Worm (Caenorhabditis elegans): ENCODE measurements around the gene slcf-1.

slcf-1 gene

DNA sequence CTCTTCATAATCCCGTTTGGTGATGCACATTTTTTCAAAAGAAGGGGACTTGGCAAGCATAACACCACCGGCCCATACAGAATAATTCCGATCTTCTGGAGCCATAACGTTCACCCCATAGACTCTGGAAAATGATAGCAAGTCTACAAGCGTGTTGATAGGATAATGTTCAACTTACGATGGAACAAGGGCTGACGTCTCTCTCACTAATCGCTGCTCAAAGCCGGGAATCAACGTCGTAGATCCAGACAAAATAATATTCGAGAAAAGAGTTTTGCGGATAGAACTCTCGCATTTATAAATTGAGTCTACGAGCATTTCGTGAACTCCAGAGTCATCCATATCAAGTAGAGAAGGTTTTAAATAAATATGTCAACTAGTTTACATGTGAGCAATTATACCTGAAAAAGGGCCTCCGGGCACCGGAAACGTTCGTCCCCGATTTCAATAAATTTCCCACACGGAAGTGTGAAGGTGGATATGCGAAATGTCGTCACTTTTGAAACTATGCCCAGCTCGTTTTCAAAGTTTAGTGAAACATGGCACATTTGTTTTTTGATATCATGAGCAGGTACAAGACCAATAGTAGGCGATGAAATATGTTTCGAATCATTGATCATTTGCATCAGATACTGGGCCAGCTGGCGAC, 37.1 kb upstream of the slcf-1 start:
- TF ChIP-seq scrt-1 (GFP tag; IDR thresholded peaks at IDR 0.05) (no peak), tbx-37 (GFP tag; conservative IDR thresholded peaks at IDR 0.05) (no peak), F13C5.2 (tag; optimal IDR thresholded peaks at IDR 0.05) (no peak), B0310.2 (tag; optimal IDR thresholded peaks at IDR 0.05) (no peak), pes-1 (GFP tag; IDR thresholded peaks at IDR 0.05) (no peak), ceh-13 (GFP tag; optimal IDR thresholded peaks at IDR 0.05) (no peak), tra-4 (tag; optimal IDR thresholded peaks at IDR 0.05) (no peak), ets-7 (tag; optimal IDR thresholded peaks at IDR 0.05) (no peak), hmg-4 (GFP tag; optimal IDR thresholded peaks at IDR 0.05) (no peak), hnd-1 (tag; optimal IDR thresholded peaks at IDR 0.05) (no peak), tbx-11 (GFP tag; IDR thresholded peaks at IDR 0.05) (no peak)

ce11 chrX:10499590-10499989, 29.5 kb upstream of the slcf-1 start, which contains the start of gene vab-3:
vab-3 (plus strand) TSS chrX:10499890.
- no peak for TF ChIP-seq sea-1 (GFP tag; conservative IDR thresholded peaks at IDR 0.05)
- no peak for TF ChIP-seq aly-1 (tag; optimal IDR thresholded peaks at IDR 0.05)
- no peak for TF ChIP-seq hmg-4 (GFP tag; optimal IDR thresholded peaks at IDR 0.05)
- no peak for TF ChIP-seq ceh-36 (tag; optimal IDR thresholded peaks at IDR 0.05)
- no peak for TF ChIP-seq ama-1 (optimal IDR thresholded peaks at IDR 0.05)
- no peak for TF ChIP-seq scrt-1 (GFP tag; IDR thresholded peaks at IDR 0.05)
- TF ChIP-seq ets-7 (tag; optimal IDR thresholded peaks at IDR 0.05): no peak
- no peak for TF ChIP-seq pes-1 (GFP tag; IDR thresholded peaks at IDR 0.05)
- TF ChIP-seq hnd-1 (tag; optimal IDR thresholded peaks at IDR 0.05): no peak
- TF ChIP-seq F13C5.2 (tag; optimal IDR thresholded peaks at IDR 0.05): no peak

ce11 chrX:10503393-10503792, 25.7 kb upstream of the slcf-1 start:
- TF ChIP-seq hnd-1 (tag; optimal IDR thresholded peaks at IDR 0.05) (no peak), pes-1 (GFP tag; IDR thresholded peaks at IDR 0.05) (no peak), sea-1 (GFP tag; conservative IDR thresholded peaks at IDR 0.05) (no peak), flt-1 (GFP tag; IDR thresholded peaks at IDR 0.05) (no peak), ets-7 (tag; optimal IDR thresholded peaks at IDR 0.05) (no peak)

DNA sequence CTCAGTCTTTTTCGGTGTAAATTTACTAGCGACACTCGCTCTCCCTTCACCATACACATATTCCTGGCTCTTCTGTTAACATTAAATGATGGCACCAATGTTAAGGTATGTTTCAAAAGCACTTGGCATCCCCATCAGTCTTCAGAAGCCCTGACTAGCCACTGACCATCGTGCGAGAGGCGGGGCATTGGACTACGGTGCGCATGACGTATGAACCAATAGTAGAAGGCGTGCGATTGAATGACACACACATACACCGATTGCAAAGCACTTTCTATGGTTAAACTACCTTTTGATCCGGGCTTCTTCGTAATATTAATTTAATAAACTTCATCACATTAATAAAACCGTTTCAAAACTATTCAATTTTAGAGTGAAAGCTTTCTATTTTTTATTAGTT, 23.9 kb upstream of the slcf-1 start:
- TF ChIP-seq B0310.2 (tag; optimal IDR thresholded peaks at IDR 0.05) (no peak), tra-4 (tag; optimal IDR thresholded peaks at IDR 0.05) (no peak), ceh-36 (tag; optimal IDR thresholded peaks at IDR 0.05) (no peak)

- TF ChIP-seq ceh-36 (tag; optimal IDR thresholded peaks at IDR 0.05): peak; percentile 31
- TF ChIP-seq ama-1 (optimal IDR thresholded peaks at IDR 0.05): no peak
- no peak for TF ChIP-seq B0310.2 (tag; optimal IDR thresholded peaks at IDR 0.05)
Measured at ce11 chrX:10507971-10508370, 21.1 kb upstream of the slcf-1 start.

DNA sequence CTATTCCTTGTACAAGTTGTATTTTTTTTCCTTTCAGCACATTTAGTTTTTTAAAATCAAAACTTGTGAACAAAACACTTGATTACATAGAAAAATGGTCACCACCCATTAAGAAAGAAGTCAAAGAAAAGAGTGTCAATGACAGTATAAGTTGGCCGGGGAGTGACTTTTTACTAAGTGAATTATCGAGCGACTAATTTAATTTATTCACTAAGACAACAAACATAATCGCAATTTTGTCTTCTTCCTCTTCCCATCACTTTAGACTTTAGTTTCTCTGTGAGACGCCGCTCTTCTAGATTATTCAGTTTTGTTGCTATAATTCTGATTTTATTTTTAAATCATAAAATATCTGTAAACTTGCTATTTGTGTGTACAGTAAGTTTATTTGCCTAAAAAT, 15.0 kb upstream of the slcf-1 start:
- TF ChIP-seq ama-1 (optimal IDR thresholded peaks at IDR 0.05) (no peak), aly-1 (tag; optimal IDR thresholded peaks at IDR 0.05) (no peak), tbx-37 (GFP tag; conservative IDR thresholded peaks at IDR 0.05) (no peak), F13C5.2 (tag; optimal IDR thresholded peaks at IDR 0.05) (no peak), pes-1 (GFP tag; IDR thresholded peaks at IDR 0.05) (no peak), tra-4 (tag; optimal IDR thresholded peaks at IDR 0.05) (no peak), ets-7 (tag; optimal IDR thresholded peaks at IDR 0.05) (no peak), hmbx-1 (tag; optimal IDR thresholded peaks at IDR 0.05) (no peak), tbx-11 (GFP tag; IDR thresholded peaks at IDR 0.05) (no peak), B0310.2 (tag; optimal IDR thresholded peaks at IDR 0.05) (no peak), scrt-1 (GFP tag; IDR thresholded peaks at IDR 0.05) (no peak), hnd-1 (tag; optimal IDR thresholded peaks at IDR 0.05) (no peak), sea-1 (GFP tag; conservative IDR thresholded peaks at IDR 0.05) (no peak), flt-1 (GFP tag; IDR thresholded peaks at IDR 0.05) (no peak)

DNA sequence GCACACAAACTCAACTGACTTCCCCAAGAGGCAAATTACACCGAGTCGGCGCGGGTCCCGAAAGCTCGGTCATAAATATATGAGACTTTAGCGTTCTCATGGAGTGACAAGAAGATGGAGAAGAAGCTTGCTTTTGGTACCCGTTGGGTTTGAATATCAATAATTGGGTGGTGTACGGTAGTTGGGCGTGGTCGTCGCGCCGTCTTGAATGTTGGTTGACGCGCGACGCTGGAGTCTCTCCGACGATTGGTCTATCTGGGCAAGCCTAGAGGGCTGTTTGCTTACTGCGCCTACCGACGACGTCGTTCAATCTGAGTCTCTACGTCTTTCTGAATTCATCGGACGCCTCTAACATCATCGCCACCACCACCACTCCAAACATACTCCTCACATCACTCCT, 14.3 kb upstream of the slcf-1 start:
- no peak for TF ChIP-seq hmbx-1 (tag; optimal IDR thresholded peaks at IDR 0.05)
- no peak for TF ChIP-seq aly-1 (tag; optimal IDR thresholded peaks at IDR 0.05)
- TF ChIP-seq tra-4 (tag; optimal IDR thresholded peaks at IDR 0.05): no peak
- TF ChIP-seq ets-7 (tag; optimal IDR thresholded peaks at IDR 0.05): no peak
- TF ChIP-seq hnd-1 (tag; optimal IDR thresholded peaks at IDR 0.05): no peak
- TF ChIP-seq tbx-37 (GFP tag; conservative IDR thresholded peaks at IDR 0.05): no peak
- no peak for TF ChIP-seq B0310.2 (tag; optimal IDR thresholded peaks at IDR 0.05)
- no peak for TF ChIP-seq flt-1 (GFP tag; IDR thresholded peaks at IDR 0.05)
- no peak for TF ChIP-seq hmg-4 (GFP tag; optimal IDR thresholded peaks at IDR 0.05)
- TF ChIP-seq scrt-1 (GFP tag; IDR thresholded peaks at IDR 0.05): no peak
- no peak for TF ChIP-seq ama-1 (optimal IDR thresholded peaks at IDR 0.05)
- no peak for TF ChIP-seq tbx-11 (GFP tag; IDR thresholded peaks at IDR 0.05)
- TF ChIP-seq F13C5.2 (tag; optimal IDR thresholded peaks at IDR 0.05): no peak
- TF ChIP-seq sea-1 (GFP tag; conservative IDR thresholded peaks at IDR 0.05): no peak
- no peak for TF ChIP-seq pes-1 (GFP tag; IDR thresholded peaks at IDR 0.05)
- no peak for TF ChIP-seq ceh-36 (tag; optimal IDR thresholded peaks at IDR 0.05)
- TF ChIP-seq ceh-13 (GFP tag; optimal IDR thresholded peaks at IDR 0.05): no peak

DNA sequence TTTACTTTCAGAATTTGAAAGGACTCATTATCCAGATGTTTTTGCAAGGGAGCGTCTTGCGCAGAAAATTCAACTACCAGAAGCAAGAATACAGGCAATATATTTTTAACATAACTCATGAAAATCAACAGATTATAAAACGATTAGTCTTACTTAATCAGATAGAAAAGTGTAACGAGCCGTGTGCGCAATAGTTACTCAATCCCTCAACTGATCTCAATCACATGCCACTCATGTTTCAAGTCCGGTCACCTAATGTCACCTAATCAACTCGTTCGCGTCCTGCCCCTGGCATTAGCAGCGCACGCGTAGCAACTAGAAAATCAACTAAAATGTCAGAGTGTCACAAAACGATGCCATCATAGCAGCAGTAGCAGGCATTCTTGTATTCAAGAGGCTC, 12.5 kb upstream of the slcf-1 start:
- no peak for TF ChIP-seq ets-7 (tag; optimal IDR thresholded peaks at IDR 0.05)
- TF ChIP-seq hmbx-1 (tag; optimal IDR thresholded peaks at IDR 0.05): no peak
- no peak for TF ChIP-seq pes-1 (GFP tag; IDR thresholded peaks at IDR 0.05)
- no peak for TF ChIP-seq tbx-37 (GFP tag; conservative IDR thresholded peaks at IDR 0.05)
- TF ChIP-seq ceh-13 (GFP tag; optimal IDR thresholded peaks at IDR 0.05): no peak
- TF ChIP-seq hnd-1 (tag; optimal IDR thresholded peaks at IDR 0.05): no peak
- TF ChIP-seq flt-1 (GFP tag; IDR thresholded peaks at IDR 0.05): no peak
- no peak for TF ChIP-seq tbx-11 (GFP tag; IDR thresholded peaks at IDR 0.05)
- TF ChIP-seq hmg-4 (GFP tag; optimal IDR thresholded peaks at IDR 0.05): no peak
- TF ChIP-seq B0310.2 (tag; optimal IDR thresholded peaks at IDR 0.05): no peak
- no peak for TF ChIP-seq tra-4 (tag; optimal IDR thresholded peaks at IDR 0.05)
- no peak for TF ChIP-seq aly-1 (tag; optimal IDR thresholded peaks at IDR 0.05)
- TF ChIP-seq ama-1 (optimal IDR thresholded peaks at IDR 0.05): no peak
- TF ChIP-seq F13C5.2 (tag; optimal IDR thresholded peaks at IDR 0.05): no peak
- TF ChIP-seq sea-1 (GFP tag; conservative IDR thresholded peaks at IDR 0.05): no peak
- no peak for TF ChIP-seq scrt-1 (GFP tag; IDR thresholded peaks at IDR 0.05)
- no peak for TF ChIP-seq ceh-36 (tag; optimal IDR thresholded peaks at IDR 0.05)
